Fruit fly (Drosophila melanogaster) whole organism, prepupa: ENCODE results near the gene alpha-Cat.

Experiments used
- CG11294 ChIP-seq: fragments of 200-800 bp; sonication (Bioruptor generic); IDR thresholded peaks from 2 replicates; pipeline ENCODE4 v1.3.6; 2022; ENCODE audit warnings: missing biosample characterization, missing genetic modification characterization
- CG6163 ChIP-seq: fragments of 200-800 bp; sonication (Bioruptor generic); IDR thresholded peaks from 3 replicates; pipeline ENCODE4 v1.3.6; 2022; ENCODE audit warnings: missing biosample characterization, missing genetic modification characterization
- Hr38 ChIP-seq: sonication (Bioruptor generic); optimal IDR thresholded peaks from 2 replicates; lab custom pipeline; 2016; ENCODE audit warnings: missing biosample characterization, missing genetic modification characterization
- Smox ChIP-seq: fragments of 200-800 bp; sonication (Bioruptor generic); optimal IDR thresholded peaks from 3 replicates; lab custom pipeline; 2016; ENCODE audit warnings: missing biosample characterization, missing genetic modification characterization
- eg ChIP-seq: fragments of 200-800 bp; sonication (Bioruptor generic); IDR thresholded peaks from 3 replicates; pipeline ENCODE4 v1.3.6; 2022; ENCODE audit warnings: missing biosample characterization, missing genetic modification characterization

DNA sequence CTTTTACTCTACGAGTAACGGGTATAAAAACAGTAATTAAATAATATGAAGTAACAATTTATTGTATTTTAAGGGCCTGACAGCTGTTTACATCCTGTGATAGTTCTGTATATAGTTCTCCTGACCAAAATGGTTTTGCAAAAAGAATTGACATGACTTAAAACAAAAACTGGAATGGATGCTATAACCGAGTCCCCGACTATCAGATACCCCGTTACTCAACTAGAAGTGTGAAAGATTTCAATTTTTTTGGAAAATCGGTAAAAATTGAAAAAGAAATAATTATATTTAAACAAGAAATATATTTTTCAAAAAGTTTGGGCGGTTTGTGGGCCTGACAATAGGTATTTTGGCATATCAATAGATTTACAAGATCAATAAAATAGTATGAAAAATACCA is 1.3 kb downstream of the alpha-Cat start:
- TF ChIP-seq CG11294 (no peak), Hr38 (GFP tag; lab: Kevin White, UChicago) (no peak), CG6163 (no peak), eg (GFP tag; lab: Robert Waterston, UW) (no peak), Smox (GFP tag; lab: Kevin White, UChicago) (no peak)
